Worm (Caenorhabditis elegans): ENCODE measurements around the gene bris-1.

ce11 chrIV:3815259-3815644, 3.9 kb downstream of the bris-1 start:
- TF ChIP-seq nhr-76 (tag; optimal IDR thresholded peaks at IDR 0.05): no peak
- no peak for TF ChIP-seq sptf-1 (tag; optimal IDR thresholded peaks at IDR 0.05)
- no peak for TF ChIP-seq unc-39 (tag; optimal IDR thresholded peaks at IDR 0.05)
- no peak for TF ChIP-seq ces-1 (GFP tag; optimal IDR thresholded peaks at IDR 0.05)
- no peak for TF ChIP-seq nhr-12 (tag; optimal IDR thresholded peaks at IDR 0.05)
- no peak for TF ChIP-seq unc-62 (GFP tag; optimal IDR thresholded peaks at IDR 0.05)

Measured in whole organism, mixed stage, embryonic.